Worm (Caenorhabditis elegans) whole organism, L1 larva: ENCODE data around the gene unc-1.
A peak's percentile ranks its signal among the peaks of the same experiment; 100 is the strongest.

Experiments used
- C34B4.2 ChIP-seq: sonication (generic microtip); optimal IDR thresholded peaks from 2 replicates; lab custom pipeline; 2017; ENCODE audit warnings: mild to moderate bottlenecking, missing genetic modification characterization, missing compliant biosample characterization
- ama-1 ChIP-seq: fragments of 150-350 bp; optimal IDR thresholded peaks from 2 replicates; lab custom pipeline; 2014
- fkh-8 ChIP-seq: sonication (generic microtip); optimal IDR thresholded peaks from 2 replicates; lab custom pipeline; 2016; ENCODE audit warnings: mild to moderate bottlenecking, missing genetic modification characterization, missing compliant biosample characterization
- hlh-17 ChIP-seq: fragments of 200-800 bp; sonication (Bioruptor generic); optimal IDR thresholded peaks from 2 replicates; lab custom pipeline; 2018; ENCODE audit warnings: missing genetic modification characterization, mild to moderate bottlenecking, missing compliant biosample characterization, moderate library complexity, borderline replicate concordance
- lsy-2 ChIP-seq, 2 experiments: fragments of 150-350 bp; optimal IDR thresholded peaks; 2 replicates each; lab custom pipeline; 2014; ENCODE audit warnings: missing biosample characterization in 2 of 2, missing genetic modification characterization in 2 of 2
- nhr-12 ChIP-seq: sonication (generic microtip); optimal IDR thresholded peaks from 2 replicates; lab custom pipeline; 2017; ENCODE audit warnings: missing biosample characterization, missing genetic modification characterization
- nhr-90 ChIP-seq: sonication (generic microtip); optimal IDR thresholded peaks from 2 replicates; lab custom pipeline; 2016; ENCODE audit warnings: mild to moderate bottlenecking, missing genetic modification characterization, missing compliant biosample characterization; ENCODE audit not compliant: poor library complexity
- skn-1 ChIP-seq: fragments of 150-350 bp; optimal IDR thresholded peaks from 2 replicates; lab custom pipeline; 2014; ENCODE audit warnings: missing biosample characterization, missing genetic modification characterization
- unc-130 ChIP-seq: fragments of 150-350 bp; optimal IDR thresholded peaks from 2 replicates; lab custom pipeline; 2017; ENCODE audit warnings: missing biosample characterization, missing genetic modification characterization, inconsistent platforms

DNA sequence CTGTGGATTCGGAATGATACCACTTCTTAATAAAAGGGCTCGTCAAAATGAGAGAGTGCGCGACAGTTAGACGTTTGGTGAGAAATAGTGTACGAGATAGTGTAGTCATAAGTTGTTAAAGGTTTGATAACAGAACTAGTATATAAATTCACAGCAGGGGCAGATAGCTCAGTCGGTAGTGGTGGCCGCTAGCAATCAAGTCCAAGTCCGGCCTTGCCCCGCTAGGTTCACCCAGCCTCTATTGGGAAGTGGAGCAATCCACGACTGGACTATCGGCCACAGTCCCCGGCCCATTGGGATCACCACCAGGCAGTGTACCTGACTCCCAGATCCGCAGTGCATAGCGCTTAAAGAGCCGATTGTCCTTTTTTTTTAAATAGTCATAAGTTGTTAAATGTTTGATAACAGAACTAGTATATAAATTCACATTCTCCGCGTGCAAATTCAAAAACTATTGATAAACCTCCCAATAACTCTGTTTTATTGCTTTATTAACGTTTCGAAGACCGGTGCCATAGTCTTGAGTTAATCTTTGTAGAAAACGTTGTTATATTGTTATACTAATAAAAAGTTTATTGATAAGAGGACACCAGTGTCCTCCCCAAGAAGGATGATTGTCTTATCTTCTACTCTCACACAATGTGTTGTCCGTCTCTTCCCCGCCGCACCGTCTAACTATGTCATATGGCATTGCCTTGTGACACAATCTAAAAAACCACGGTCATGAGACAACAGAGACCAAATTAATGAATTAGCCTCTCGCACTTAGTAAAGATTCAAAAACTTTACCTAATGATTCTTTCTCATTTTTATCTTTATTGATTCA, 51.4 kb downstream of the unc-1 start:
- TF ChIP-seq hlh-17 (no peak), nhr-90 (tag; lab: Kevin White, UChicago) (peak; percentile 79), nhr-12 (tag; lab: Kevin White, UChicago) (no peak), lsy-2 (tag; optimal IDR thresholded peaks at IDR 0.05; lab: Kevin White, UChicago) (peak; percentile 34 to 62), skn-1 (tag; lab: Kevin White, UChicago) (peak; percentile 68), unc-130 (no peak), C34B4.2 (tag; lab: Kevin White, UChicago) (no peak), ama-1 (lab: Kevin White, UChicago) (peak; percentile 25), fkh-8 (tag; lab: Kevin White, UChicago) (peak; percentile 12)
